Worm (Caenorhabditis elegans): ENCODE results near the gene R08C7.12.
A peak's percentile ranks its signal among the peaks of the same experiment; 100 is the strongest.

The R08C7.12 gene

DNA sequence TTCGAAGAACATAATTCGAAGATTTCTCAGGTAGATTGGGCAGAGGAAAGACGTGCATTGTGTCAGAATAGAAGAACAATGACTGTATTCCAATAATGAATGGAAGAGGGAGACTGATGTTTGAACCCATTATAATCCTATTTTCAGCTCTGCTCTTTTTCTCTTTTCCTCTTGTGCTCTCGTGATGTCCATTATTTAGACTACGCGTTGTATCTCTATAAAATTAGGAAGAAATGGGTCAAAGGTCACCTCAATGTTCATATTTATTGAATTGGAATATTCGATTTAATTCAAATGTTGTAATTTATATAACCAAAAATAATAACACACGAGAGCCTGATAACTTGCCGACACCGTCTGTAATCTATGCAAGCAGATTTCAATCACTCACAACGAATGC, 10.3 kb upstream of the R08C7.12 start, which contains the start of gene fbxb-74:
fbxb-74 (minus strand) TSS at position 101 of the 400 bp plus-strand sequence.
- TF ChIP-seq zag-1 (tag; optimal IDR thresholded peaks at IDR 0.05) = no peak
- no peak for TF ChIP-seq pqm-1 (tag; optimal IDR thresholded peaks at IDR 0.05)
- no peak for TF ChIP-seq nhr-25 (tag; optimal IDR thresholded peaks at IDR 0.05)
- TF ChIP-seq ztf-11 (tag; optimal IDR thresholded peaks at IDR 0.05) = no peak
- no peak for TF ChIP-seq nhr-77 (tag; optimal IDR thresholded peaks at IDR 0.05)
- TF ChIP-seq lsy-12 (tag; optimal IDR thresholded peaks at IDR 0.05) = no peak
- no peak for TF ChIP-seq nhr-67 (tag; optimal IDR thresholded peaks at IDR 0.05)
- no peak for TF ChIP-seq elt-1 (tag; optimal IDR thresholded peaks at IDR 0.05)
- TF ChIP-seq elt-3 (tag; optimal IDR thresholded peaks at IDR 0.05) = no peak
- no peak for TF ChIP-seq aly-2 (tag; optimal IDR thresholded peaks at IDR 0.05)
- TF ChIP-seq egl-5 (tag; optimal IDR thresholded peaks at IDR 0.05) = no peak
- no peak for TF ChIP-seq unc-39 (tag; optimal IDR thresholded peaks at IDR 0.05)
- no peak for TF ChIP-seq lin-39 (tag; optimal IDR thresholded peaks at IDR 0.05)
- no peak for TF ChIP-seq fkh-2 (tag; optimal IDR thresholded peaks at IDR 0.05)
- TF ChIP-seq nfya-1 (tag; optimal IDR thresholded peaks at IDR 0.05; ENCODE audit: insufficient read depth) = no peak
- no peak for TF ChIP-seq mdl-1 (tag; optimal IDR thresholded peaks at IDR 0.05)
- no peak for TF ChIP-seq pha-4 (tag; optimal IDR thresholded peaks at IDR 0.05)
- no peak for TF ChIP-seq nhr-237 (tag; optimal IDR thresholded peaks at IDR 0.05)

DNA sequence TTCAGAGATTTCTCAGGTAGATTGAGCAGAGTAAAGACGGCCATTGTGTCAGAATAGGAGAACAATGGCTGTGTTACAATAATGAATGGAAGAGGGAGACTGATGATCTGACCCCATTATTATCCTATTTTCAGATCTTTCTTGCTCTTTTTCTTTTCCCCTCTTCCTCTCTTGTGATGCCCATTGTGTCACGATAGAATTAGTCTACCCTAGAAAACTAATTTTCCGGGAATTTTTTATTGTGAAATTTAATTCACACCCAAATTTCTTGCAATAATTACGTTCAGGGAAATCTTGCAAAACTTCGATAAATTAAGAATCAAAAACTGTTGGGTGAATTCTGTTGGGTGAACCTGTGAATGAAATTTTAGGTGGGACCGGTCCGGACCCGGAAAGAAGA, 8.5 kb upstream of the R08C7.12 start, which contains the start of gene fbxb-75:
fbxb-75 (minus strand) TSS at position 101 of the 400 bp plus-strand sequence.
- TF ChIP-seq daf-12 (tag; optimal IDR thresholded peaks at IDR 0.05) (no peak), skn-1 (tag; optimal IDR thresholded peaks at IDR 0.05) (no peak), nhr-67 (tag; optimal IDR thresholded peaks at IDR 0.05) (no peak), ceh-82 (tag; optimal IDR thresholded peaks at IDR 0.05) (no peak), nhr-237 (tag; optimal IDR thresholded peaks at IDR 0.05) (no peak), lin-15B (tag; optimal IDR thresholded peaks at IDR 0.05) (no peak), ceh-16 (tag; optimal IDR thresholded peaks at IDR 0.05) (no peak), snpc-4 (tag; optimal IDR thresholded peaks at IDR 0.05) (no peak), nhr-25 (tag; optimal IDR thresholded peaks at IDR 0.05) (no peak), egl-5 (tag; optimal IDR thresholded peaks at IDR 0.05) (no peak), elt-2 (tag; optimal IDR thresholded peaks at IDR 0.05) (no peak), zag-1 (tag; optimal IDR thresholded peaks at IDR 0.05) (no peak), unc-62 (GFP tag; optimal IDR thresholded peaks at IDR 0.05) (no peak), ZK546.5 (tag; optimal IDR thresholded peaks at IDR 0.05) (no peak), ztf-4 (tag; optimal IDR thresholded peaks at IDR 0.05) (no peak), tbx-2 (tag; optimal IDR thresholded peaks at IDR 0.05) (no peak), ztf-11 (tag; optimal IDR thresholded peaks at IDR 0.05) (no peak), lsy-12 (tag; optimal IDR thresholded peaks at IDR 0.05) (no peak)

DNA sequence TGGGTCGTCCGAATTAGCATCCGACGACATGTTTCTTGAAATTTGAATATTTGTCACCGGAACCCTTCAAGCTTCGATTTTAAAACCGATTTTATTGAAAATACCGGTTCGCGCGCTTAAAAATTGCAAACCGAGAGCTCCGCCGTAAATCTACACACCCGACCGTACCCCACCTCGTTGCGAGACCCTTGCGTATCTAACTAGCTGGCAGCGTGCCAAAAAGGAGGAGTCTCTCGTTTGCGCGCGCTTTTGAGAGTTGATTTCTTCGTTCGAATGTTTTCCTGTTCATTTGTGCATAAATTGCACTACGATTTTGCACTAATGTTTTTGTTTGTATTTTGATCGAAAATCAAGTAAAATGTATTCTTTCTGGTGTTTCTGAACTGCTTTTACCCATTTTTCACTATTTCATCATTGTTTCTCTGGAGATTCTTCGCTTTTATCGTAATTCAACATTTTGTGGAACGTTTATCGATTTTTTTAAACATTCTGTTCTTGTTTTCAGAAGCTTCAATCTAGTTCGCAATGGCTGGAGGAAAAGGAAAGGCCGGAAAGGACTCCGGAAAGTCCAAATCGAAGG, 3.7 kb upstream of the R08C7.12 start, which contains the start of the genes wapl-1 and htz-1:
wapl-1 (minus strand) TSS at position 30 of the 580 bp plus-strand sequence.
htz-1 (plus strand) TSS at position 506 of the 580 bp plus-strand sequence.
- TF ChIP-seq unc-62 (GFP tag; optimal IDR thresholded peaks at IDR 0.05) (no peak), ceh-28 (tag; optimal IDR thresholded peaks at IDR 0.05) (peak; percentile 81), lin-15B (tag; optimal IDR thresholded peaks at IDR 0.05) (peak; percentile 97), mml-1 (tag; optimal IDR thresholded peaks at IDR 0.05) (no peak), ceh-9 (tag; optimal IDR thresholded peaks at IDR 0.05) (no peak), mdl-1 (tag; optimal IDR thresholded peaks at IDR 0.05) (peak; percentile 49), ceh-82 (tag; optimal IDR thresholded peaks at IDR 0.05) (peak; percentile 68), skn-1 (tag; optimal IDR thresholded peaks at IDR 0.05) (peak; percentile 55), ceh-16 (tag; optimal IDR thresholded peaks at IDR 0.05) (no peak), elt-2 (tag; optimal IDR thresholded peaks at IDR 0.05) (peak; percentile 83), tbx-2 (tag; optimal IDR thresholded peaks at IDR 0.05) (peak; percentile 85), egl-5 (tag; optimal IDR thresholded peaks at IDR 0.05) (peak; percentile 24), aly-2 (tag; optimal IDR thresholded peaks at IDR 0.05) (no peak), pha-4 (tag; optimal IDR thresholded peaks at IDR 0.05) (peak; percentile 99), sea-2 (GFP tag; optimal IDR thresholded peaks at IDR 0.05) (no peak), ama-1 (optimal IDR thresholded peaks at IDR 0.05) (peak; percentile 79), nhr-23 (tag; optimal IDR thresholded peaks at IDR 0.05) (peak; percentile 98), nhr-76 (tag; optimal IDR thresholded peaks at IDR 0.05) (no peak), lin-39 (tag; optimal IDR thresholded peaks at IDR 0.05) (peak; percentile 99), nhr-28 (tag; optimal IDR thresholded peaks at IDR 0.05) (no peak), nhr-12 (tag; optimal IDR thresholded peaks at IDR 0.05) (no peak), nhr-67 (tag; optimal IDR thresholded peaks at IDR 0.05) (no peak), ztf-11 (tag; optimal IDR thresholded peaks at IDR 0.05) (no peak), R02D3.7 (tag; optimal IDR thresholded peaks at IDR 0.05) (peak; percentile 99), pqm-1 (tag; optimal IDR thresholded peaks at IDR 0.05) (peak; percentile 69), unc-39 (tag; optimal IDR thresholded peaks at IDR 0.05) (no peak), ZK546.5 (tag; optimal IDR thresholded peaks at IDR 0.05) (peak; percentile 98), nhr-11 (tag; optimal IDR thresholded peaks at IDR 0.05) (peak; percentile 75), fos-1 (tag; optimal IDR thresholded peaks at IDR 0.05) (peak; percentile 69), snpc-4 (tag; optimal IDR thresholded peaks at IDR 0.05) (peak; percentile 88), nfya-1 (tag; optimal IDR thresholded peaks at IDR 0.05; ENCODE audit: insufficient read depth) (peak; percentile 99), elt-3 (tag; optimal IDR thresholded peaks at IDR 0.05) (peak in 1 of 3 experiments; percentile 18), egl-27 (tag; optimal IDR thresholded peaks at IDR 0.05) (peak; percentile 76), elt-1 (tag; optimal IDR thresholded peaks at IDR 0.05) (peak; percentile 81), eor-1 (tag; optimal IDR thresholded peaks at IDR 0.05) (no peak), nhr-43 (tag; optimal IDR thresholded peaks at IDR 0.05; ENCODE audit: poor library complexity, severe bottlenecking) (peak; percentile 88), fkh-10 (GFP tag; optimal IDR thresholded peaks at IDR 0.05) (peak; percentile 84), fkh-2 (tag; optimal IDR thresholded peaks at IDR 0.05) (peak; percentile 26), ztf-4 (tag; optimal IDR thresholded peaks at IDR 0.05) (peak; percentile 63)

All from whole organism, L3 larva.